Fruit fly (Drosophila melanogaster) S2 (cell line): ENCODE results near the gene fmt.

ENCODE experiments used
- CG8478 ChIP-seq: fragments of >200 bp; optimal IDR thresholded peaks from 2 replicates; lab custom pipeline; 2018
- CTCF ChIP-seq, 2 experiments: fragments of >200 bp; optimal IDR thresholded peaks; 2 replicates each; lab custom pipeline; 2018

DNA sequence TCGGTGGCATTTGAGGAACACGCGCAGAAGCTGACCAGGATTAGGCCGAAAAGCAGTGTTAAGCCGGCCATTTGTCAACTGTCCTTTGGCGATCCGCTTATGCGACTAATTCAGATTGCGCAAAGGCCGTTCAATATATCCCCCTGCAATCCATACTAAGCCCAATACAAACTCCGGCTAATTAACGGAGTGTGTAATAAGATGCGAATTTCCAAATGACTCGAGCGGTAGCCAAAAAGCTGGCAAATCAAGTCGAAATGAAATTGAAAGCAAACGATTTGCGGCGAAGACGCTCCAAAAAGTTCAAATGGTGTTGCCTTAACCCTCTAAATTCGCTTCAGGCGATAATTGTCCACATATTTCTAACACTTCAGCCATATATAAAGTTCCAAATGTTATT lies 31.4 kb downstream of the fmt start, which contains the start of gene Cpr65Aw:
- TF ChIP-seq CG8478, result no peak
- no peak for TF ChIP-seq CTCF (optimal IDR thresholded peaks at IDR 0.05; lab: Kevin White, UChicago)
